Worm (Caenorhabditis elegans) whole organism, young adult: ENCODE measurements around the gene alh-12.
A peak's percentile ranks its signal among the peaks of the same experiment; 100 is the strongest.

Source experiments
- C06A6.2 ChIP-seq: fragments of 200-800 bp; sonication (Bioruptor generic); conservative IDR thresholded peaks from 2 replicates; pipeline ENCODE4 v1.3.6; 2022; ENCODE audit warnings: missing genetic modification characterization, missing compliant biosample characterization
- F22D6.2 ChIP-seq: sonication (generic microtip); optimal IDR thresholded peaks from 2 replicates; lab custom pipeline; 2016; ENCODE audit warnings: mild to moderate bottlenecking, missing genetic modification characterization, missing compliant biosample characterization
- F37B4.10 ChIP-seq: fragments of 200-800 bp; sonication (Bioruptor generic); IDR thresholded peaks from 2 replicates; pipeline ENCODE4 v1.3.6; 2022; ENCODE audit warnings: missing genetic modification characterization, missing compliant biosample characterization
- F52B5.7 ChIP-seq: sonication (generic microtip); optimal IDR thresholded peaks from 2 replicates; lab custom pipeline; 2016; ENCODE audit warnings: mild to moderate bottlenecking, missing genetic modification characterization, missing compliant biosample characterization
- F57A8.1 ChIP-seq: fragments of 200-800 bp; sonication (Bioruptor generic); optimal IDR thresholded peaks from 2 replicates; lab custom pipeline; 2018; ENCODE audit warnings: mild to moderate bottlenecking, missing genetic modification characterization, moderate library complexity, missing compliant biosample characterization
- F57C9.4 ChIP-seq: sonication (generic microtip); optimal IDR thresholded peaks from 2 replicates; lab custom pipeline; 2017; ENCODE audit warnings: mild to moderate bottlenecking, missing genetic modification characterization, missing compliant biosample characterization
- K11D2.4 ChIP-seq: fragments of 200-800 bp; sonication (Bioruptor generic); IDR thresholded peaks from 2 replicates; pipeline ENCODE4 v1.3.6; 2022; ENCODE audit warnings: missing genetic modification reagents, missing genetic modification characterization, missing compliant biosample characterization
- akir-1 ChIP-seq: fragments of 200-800 bp; sonication (Bioruptor generic); optimal IDR thresholded peaks from 2 replicates; lab custom pipeline; 2018; ENCODE audit warnings: mild to moderate bottlenecking, missing genetic modification characterization, moderate library complexity, missing compliant biosample characterization
- aptf-3 ChIP-seq: fragments of 200-800 bp; sonication (Bioruptor generic); IDR thresholded peaks from 2 replicates; pipeline ENCODE4 v1.3.6; 2022; ENCODE audit warnings: missing genetic modification characterization, missing compliant biosample characterization
- athp-1 ChIP-seq: sonication (generic microtip); optimal IDR thresholded peaks from 2 replicates; lab custom pipeline; 2017; ENCODE audit warnings: mild to moderate bottlenecking, missing genetic modification characterization, missing compliant biosample characterization
- attf-3 ChIP-seq: fragments of 200-800 bp; sonication (Bioruptor generic); conservative IDR thresholded peaks from 2 replicates; pipeline ENCODE4 v1.3.6; 2022; ENCODE audit warnings: missing genetic modification reagents, missing genetic modification characterization, missing compliant biosample characterization
- attf-6 ChIP-seq: fragments of 200-800 bp; sonication (Bioruptor generic); IDR thresholded peaks from 2 replicates; pipeline ENCODE4 v1.3.6; 2022; ENCODE audit warnings: missing genetic modification reagents, missing genetic modification characterization, missing compliant biosample characterization
- bed-1 ChIP-seq: fragments of 200-800 bp; sonication (Bioruptor generic); IDR thresholded peaks from 2 replicates; pipeline ENCODE4 v1.3.6; 2022; ENCODE audit warnings: missing genetic modification reagents, missing genetic modification characterization, missing compliant biosample characterization
- bed-2 ChIP-seq: fragments of 200-800 bp; sonication (Bioruptor generic); IDR thresholded peaks from 2 replicates; pipeline ENCODE4 v1.3.6; 2022; ENCODE audit warnings: missing genetic modification reagents, missing genetic modification characterization, missing compliant biosample characterization
- ceh-100 ChIP-seq: fragments of 200-800 bp; sonication (Bioruptor generic); IDR thresholded peaks from 2 replicates; pipeline ENCODE4 v1.3.6; 2022; ENCODE audit warnings: missing genetic modification reagents, missing genetic modification characterization, missing compliant biosample characterization
- ceh-27 ChIP-seq: fragments of 200-800 bp; sonication (Bioruptor generic); optimal IDR thresholded peaks from 2 replicates; lab custom pipeline; 2018; ENCODE audit warnings: mild to moderate bottlenecking, missing genetic modification characterization, moderate library complexity, missing compliant biosample characterization
- ceh-40 ChIP-seq: fragments of 200-800 bp; sonication (Bioruptor generic); IDR thresholded peaks from 2 replicates; pipeline ENCODE4 v1.3.6; 2022; ENCODE audit warnings: missing genetic modification characterization, missing compliant biosample characterization
- ceh-79 ChIP-seq: sonication (generic microtip); optimal IDR thresholded peaks from 2 replicates; lab custom pipeline; 2017; ENCODE audit warnings: mild to moderate bottlenecking, missing genetic modification characterization, missing compliant biosample characterization
- chd-7 ChIP-seq: sonication (generic microtip); optimal IDR thresholded peaks from 2 replicates; lab custom pipeline; 2016; ENCODE audit warnings: mild to moderate bottlenecking, missing genetic modification characterization, moderate library complexity, missing compliant biosample characterization
- dox-1 ChIP-seq: fragments of 200-800 bp; sonication (Bioruptor generic); IDR thresholded peaks from 2 replicates; pipeline ENCODE4 v1.3.6; 2022; ENCODE audit warnings: missing genetic modification reagents, missing genetic modification characterization, missing compliant biosample characterization
- dpff-1 ChIP-seq: sonication (generic microtip); optimal IDR thresholded peaks from 2 replicates; lab custom pipeline; 2017; ENCODE audit warnings: mild to moderate bottlenecking, missing genetic modification characterization, missing compliant biosample characterization
- dpl-1 ChIP-seq: fragments of 150-350 bp; optimal IDR thresholded peaks from 2 replicates; lab custom pipeline; 2014; ENCODE audit warnings: missing biosample characterization, missing genetic modification reagents, missing genetic modification characterization
- egl-44 ChIP-seq: fragments of 200-800 bp; sonication (Bioruptor generic); IDR thresholded peaks from 2 replicates; pipeline ENCODE4 v1.3.6; 2022; ENCODE audit warnings: missing genetic modification reagents, missing genetic modification characterization, missing compliant biosample characterization
- egrh-3 ChIP-seq: fragments of 200-800 bp; sonication (Bioruptor generic); IDR thresholded peaks from 2 replicates; pipeline ENCODE4 v1.3.6; 2022; ENCODE audit warnings: missing genetic modification reagents, missing genetic modification characterization, missing compliant biosample characterization
- ekl-4 ChIP-seq: fragments of 200-800 bp; sonication (Bioruptor generic); IDR thresholded peaks from 2 replicates; pipeline ENCODE4 v1.3.6; 2022; ENCODE audit warnings: missing genetic modification reagents, missing genetic modification characterization, missing compliant biosample characterization
- ets-4 ChIP-seq: fragments of 200-800 bp; sonication (Bioruptor generic); optimal IDR thresholded peaks from 2 replicates; lab custom pipeline; 2018; ENCODE audit warnings: mild to moderate bottlenecking, missing genetic modification characterization, missing compliant biosample characterization
- hlh-12 ChIP-seq: sonication (generic microtip); optimal IDR thresholded peaks from 2 replicates; lab custom pipeline; 2016; ENCODE audit warnings: missing genetic modification characterization, missing compliant biosample characterization
- hlh-26 ChIP-seq: fragments of 200-800 bp; sonication (Bioruptor generic); conservative IDR thresholded peaks from 2 replicates; pipeline ENCODE4 v1.3.6; 2022; ENCODE audit warnings: missing genetic modification reagents, missing genetic modification characterization, missing compliant biosample characterization
- hrde-1 ChIP-seq: sonication (generic microtip); optimal IDR thresholded peaks from 2 replicates; lab custom pipeline; 2016; ENCODE audit warnings: missing genetic modification characterization, mild to moderate bottlenecking, missing compliant biosample characterization, moderate library complexity, missing genotype, missing genetic modification reagents, borderline replicate concordance
- let-607 ChIP-seq, 2 experiments: fragments of 200-800 bp in 1 of 2; sonication (Bioruptor generic) in 1 of 2; sonication (generic microtip) in 1 of 2; optimal IDR thresholded peaks; 2 replicates each; lab custom pipeline; 2016 to 2018; ENCODE audit warnings: mild to moderate bottlenecking in 2 of 2, missing compliant biosample characterization in 2 of 2, missing genetic modification characterization in 2 of 2, moderate library complexity in 2 of 2, missing genotype in 1 of 2
- lir-1 ChIP-seq: fragments of 200-800 bp; sonication (Bioruptor generic); conservative IDR thresholded peaks from 2 replicates; pipeline ENCODE4 v1.3.6; 2022; ENCODE audit warnings: missing genetic modification reagents, missing genetic modification characterization, missing compliant biosample characterization
- lsy-27 ChIP-seq: sonication (generic microtip); optimal IDR thresholded peaks from 2 replicates; lab custom pipeline; 2017; ENCODE audit warnings: missing genetic modification characterization, mild to moderate bottlenecking, missing compliant biosample characterization, antibody characterized with exemption, missing genotype, borderline replicate concordance; ENCODE audit not compliant: insufficient read depth
- madf-10 ChIP-seq: sonication (generic microtip); optimal IDR thresholded peaks from 2 replicates; lab custom pipeline; 2016; ENCODE audit warnings: mild to moderate bottlenecking, missing genetic modification characterization, missing compliant biosample characterization
- mel-28 ChIP-seq: sonication (generic microtip); optimal IDR thresholded peaks from 2 replicates; lab custom pipeline; 2016; ENCODE audit warnings: borderline replicate concordance, mild to moderate bottlenecking, missing genetic modification characterization, missing compliant biosample characterization
- mes-4 ChIP-seq: sonication (generic microtip); optimal IDR thresholded peaks from 2 replicates; lab custom pipeline; 2016; ENCODE audit warnings: missing genotype, missing genetic modification characterization, missing compliant biosample characterization
- mxl-1 ChIP-seq: sonication (generic microtip); optimal IDR thresholded peaks from 2 replicates; lab custom pipeline; 2016; ENCODE audit warnings: missing genetic modification characterization, missing compliant biosample characterization
- nfyb-1 ChIP-seq: fragments of 200-800 bp; sonication (Bioruptor generic); IDR thresholded peaks from 2 replicates; pipeline ENCODE4 v1.3.6; 2022; ENCODE audit warnings: missing genetic modification reagents, missing genetic modification characterization, missing compliant biosample characterization
- nhr-27 ChIP-seq: fragments of 200-800 bp; sonication (Bioruptor generic); optimal IDR thresholded peaks from 2 replicates; lab custom pipeline; 2018; ENCODE audit warnings: mild to moderate bottlenecking, missing genetic modification characterization, moderate library complexity, missing compliant biosample characterization
- nhr-80 ChIP-seq: sonication (generic microtip); optimal IDR thresholded peaks from 2 replicates; lab custom pipeline; 2016; ENCODE audit warnings: missing genetic modification characterization, missing compliant biosample characterization
- pbrm-1 ChIP-seq: fragments of 200-800 bp; sonication (Bioruptor generic); IDR thresholded peaks from 2 replicates; pipeline ENCODE4 v1.3.6; 2022; ENCODE audit warnings: missing genetic modification reagents, missing genetic modification characterization, missing compliant biosample characterization
- pha-4 ChIP-seq: fragments of 150-350 bp; sonication (generic microtip); optimal IDR thresholded peaks from 2 replicates; lab custom pipeline; 2014; ENCODE audit warnings: missing biosample characterization, missing genetic modification reagents, missing genetic modification characterization
- tlf-1 ChIP-seq: fragments of 200-800 bp; sonication (Bioruptor generic); optimal IDR thresholded peaks from 2 replicates; lab custom pipeline; 2018; ENCODE audit warnings: mild to moderate bottlenecking, missing genetic modification characterization, missing compliant biosample characterization
- unc-62 ChIP-seq: fragments of 150-350 bp; optimal IDR thresholded peaks from 2 replicates; lab custom pipeline; 2014; ENCODE audit warnings: missing biosample characterization, missing genetic modification reagents, missing genetic modification characterization
- ztf-22 ChIP-seq: fragments of 200-800 bp; sonication (Bioruptor generic); optimal IDR thresholded peaks from 2 replicates; lab custom pipeline; 2018; ENCODE audit warnings: mild to moderate bottlenecking, missing genetic modification characterization, moderate library complexity, missing compliant biosample characterization
- ztf-3 ChIP-seq: fragments of 200-800 bp; sonication (Bioruptor generic); optimal IDR thresholded peaks from 2 replicates; lab custom pipeline; 2018; ENCODE audit warnings: mild to moderate bottlenecking, missing genetic modification characterization, missing compliant biosample characterization

The alh-12 gene

ce11 chrIII:7453653-7454124, at the start of gene alh-12:
Gene alh-12, plus strand, starts transcription at chrIII:7454074.
- TF ChIP-seq egl-44, result no peak
- TF ChIP-seq ztf-22, result peak; percentile 9
- no peak for TF ChIP-seq mxl-1 (tag; lab: Kevin White, UChicago)
- TF ChIP-seq ztf-3, result no peak
- TF ChIP-seq C06A6.2 (GFP tag; lab: Robert Waterston, UW), result no peak
- TF ChIP-seq ceh-27 (GFP tag; lab: Kevin White, UChicago), result no peak
- no peak for TF ChIP-seq nhr-27
- TF ChIP-seq ekl-4 (GFP tag; lab: Robert Waterston, UW), result no peak
- 0 out of 2 replicates have a peak, but pooled peaks have one; percentile 30 for TF ChIP-seq dox-1 (GFP tag; lab: Robert Waterston, UW)
- TF ChIP-seq unc-62 (GFP tag; lab: Kevin White, UChicago), result peak; percentile 51
- no peak for TF ChIP-seq hlh-26 (GFP tag; lab: Robert Waterston, UW)
- TF ChIP-seq egrh-3, result no peak
- TF ChIP-seq hrde-1, result no peak
- peak in 1 of 2 experiments; percentile 36 for TF ChIP-seq let-607 (tag; optimal IDR thresholded peaks at IDR 0.05; lab: Kevin White, UChicago)
- no peak for TF ChIP-seq pha-4
- TF ChIP-seq nfyb-1 (GFP tag; lab: Robert Waterston, UW), result no peak
- TF ChIP-seq mes-4 (tag; lab: Kevin White, UChicago), result no peak
- peak; percentile 93 for TF ChIP-seq nhr-80 (tag; lab: Kevin White, UChicago)
- TF ChIP-seq F57A8.1, result no peak
- TF ChIP-seq madf-10 (tag; lab: Kevin White, UChicago), result no peak
- no peak for TF ChIP-seq attf-3
- no peak for TF ChIP-seq mel-28 (tag; lab: Kevin White, UChicago)

- peak; percentile 89 for TF ChIP-seq egrh-3
Measured at ce11 chrIII:7452438-7452837, 1.4 kb upstream of the alh-12 start.

DNA sequence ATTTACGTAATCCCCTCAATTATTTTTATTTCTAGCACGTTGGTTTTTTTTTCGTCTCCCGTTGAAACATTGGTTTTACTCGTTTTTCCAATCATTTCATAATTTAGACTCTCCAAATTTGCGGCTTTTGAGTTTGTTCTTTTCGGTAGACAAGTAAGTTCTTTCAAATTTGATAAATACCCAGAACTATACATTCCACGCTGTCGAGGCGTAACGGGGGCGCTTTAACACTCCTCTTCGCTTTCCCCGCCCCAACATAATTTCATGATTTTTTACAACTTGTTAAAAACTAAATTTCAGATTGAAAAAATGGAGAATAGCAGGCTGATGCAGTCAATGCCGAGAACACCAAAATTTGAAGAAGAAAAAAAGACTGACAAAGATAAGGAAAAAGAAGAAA, 2.8 kb downstream of the alh-12 start, which contains the start of gene Y69F12A.1:
Gene Y69F12A.1, plus strand, starts transcription at position 301 of the 400 bp plus-strand sequence.
- TF ChIP-seq aptf-3 (GFP tag; lab: Robert Waterston, UW), result no peak
- no peak for TF ChIP-seq hrde-1
- no peak for TF ChIP-seq dpff-1 (tag; lab: Kevin White, UChicago)
- TF ChIP-seq dpl-1 (GFP tag; lab: Kevin White, UChicago), result no peak
- no peak for TF ChIP-seq mel-28 (tag; lab: Kevin White, UChicago)
- no peak for TF ChIP-seq attf-3
- TF ChIP-seq F52B5.7 (tag; lab: Kevin White, UChicago), result no peak
- TF ChIP-seq bed-1 (GFP tag; lab: Robert Waterston, UW), result no peak
- TF ChIP-seq mxl-1 (tag; lab: Kevin White, UChicago), result no peak
- TF ChIP-seq F57C9.4 (tag; lab: Kevin White, UChicago), result no peak
- no peak for TF ChIP-seq lir-1 (GFP tag; lab: Robert Waterston, UW)
- TF ChIP-seq ets-4 (GFP tag; lab: Kevin White, UChicago), result no peak
- no peak for TF ChIP-seq C06A6.2 (GFP tag; lab: Robert Waterston, UW)
- no peak for TF ChIP-seq hlh-12 (tag; lab: Kevin White, UChicago)
- no peak for TF ChIP-seq pha-4
- TF ChIP-seq K11D2.4, result no peak
- no peak for TF ChIP-seq athp-1 (tag; lab: Kevin White, UChicago)

DNA sequence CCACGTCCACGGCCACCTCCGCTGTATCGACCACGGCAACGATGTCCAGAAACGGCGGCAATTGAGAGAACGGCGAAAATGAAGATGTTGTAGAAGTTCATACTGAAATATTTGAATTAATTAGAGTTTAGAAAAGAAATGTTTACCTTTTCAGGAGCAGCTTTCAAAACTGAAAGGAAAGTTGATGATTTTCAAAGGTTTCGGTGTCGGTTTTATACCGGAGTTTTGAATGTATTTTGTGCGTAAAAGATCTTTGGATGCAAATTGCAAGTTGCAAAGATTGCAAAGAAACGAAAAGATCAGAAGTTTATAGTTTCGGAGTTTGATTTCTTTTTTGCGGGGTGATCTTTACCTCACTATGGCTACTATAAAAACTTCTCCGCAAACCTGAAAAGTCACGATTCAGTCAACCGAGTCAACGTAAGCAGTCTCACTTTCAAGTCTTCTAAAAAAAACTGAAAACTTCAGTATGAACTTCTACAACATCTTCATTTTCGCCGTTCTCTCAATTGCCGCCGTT, 5.0 kb downstream of the alh-12 start, which contains the start of the genes fipr-19 and fipr-18:
Gene fipr-19, minus strand, starts transcription at position 101 of the 520 bp plus-strand sequence.
Gene fipr-18, plus strand, starts transcription at position 470 of the 520 bp plus-strand sequence.
- TF ChIP-seq mxl-1 (tag; lab: Kevin White, UChicago) (no peak), chd-7 (tag; lab: Kevin White, UChicago) (no peak), tlf-1 (GFP tag; lab: Kevin White, UChicago) (no peak), F22D6.2 (tag; lab: Kevin White, UChicago) (no peak), bed-1 (GFP tag; lab: Robert Waterston, UW) (no peak), ceh-79 (tag; lab: Kevin White, UChicago) (no peak), F37B4.10 (no peak), akir-1 (GFP tag; lab: Kevin White, UChicago) (no peak), attf-6 (no peak), ceh-40 (no peak), ceh-100 (GFP tag; lab: Robert Waterston, UW) (no peak), lsy-27 (no peak), pbrm-1 (GFP tag; lab: Robert Waterston, UW) (no peak), bed-2 (no peak)
- TF ChIP-seq, all 124 proteins: peak for 0
